Worm (Caenorhabditis elegans) whole organism, L4 larva: ENCODE data around the gene nono-1.
A peak's percentile ranks its signal among the peaks of the same experiment; 100 is the strongest.

Source experiments
- F49E8.2 ChIP-seq: sonication (generic microtip); optimal IDR thresholded peaks from 2 replicates; lab custom pipeline; 2016; ENCODE audit warnings: missing compliant biosample characterization, mild to moderate bottlenecking, missing genetic modification characterization, borderline replicate concordance
- R02D3.7 ChIP-seq: fragments of 150-350 bp; sonication (generic microtip); optimal IDR thresholded peaks from 3 replicates; lab custom pipeline; 2014; ENCODE audit warnings: missing biosample characterization, missing genetic modification characterization
- Y48G9A.11 ChIP-seq: fragments of 200-800 bp; sonication (Bioruptor generic); IDR thresholded peaks from 2 replicates; pipeline ENCODE4 v1.3.6; 2022; ENCODE audit warnings: missing genetic modification reagents, missing genetic modification characterization, missing compliant biosample characterization
- aha-1 ChIP-seq: fragments of 150-350 bp; peaks from one replicate; lab custom pipeline; 2014; ENCODE audit warnings: missing biosample characterization, missing genetic modification characterization
- ceh-20 ChIP-seq: fragments of 200-800 bp; sonication (Bioruptor generic); IDR thresholded peaks from 2 replicates; pipeline ENCODE4 v1.3.6; 2022; ENCODE audit warnings: missing genetic modification reagents, missing genetic modification characterization, missing compliant biosample characterization
- ceh-44 ChIP-seq: fragments of 200-800 bp; sonication (Bioruptor generic); IDR thresholded peaks from 2 replicates; pipeline ENCODE4 v1.3.6; 2022; ENCODE audit warnings: missing genetic modification reagents, missing genetic modification characterization, missing compliant biosample characterization
- ceh-82 ChIP-seq: sonication (generic microtip); optimal IDR thresholded peaks from 2 replicates; lab custom pipeline; 2017; ENCODE audit warnings: missing biosample characterization, missing genetic modification characterization
- cey-2 ChIP-seq: sonication (generic microtip); optimal IDR thresholded peaks from 3 replicates; lab custom pipeline; 2017; ENCODE audit warnings: missing genetic modification characterization, mild to moderate bottlenecking, missing compliant biosample characterization, antibody characterized with exemption, borderline replicate concordance; ENCODE audit not compliant: insufficient read depth
- daf-12 ChIP-seq: fragments of 150-350 bp; optimal IDR thresholded peaks from 2 replicates; lab custom pipeline; 2014; ENCODE audit warnings: missing biosample characterization, missing genetic modification reagents, missing genetic modification characterization
- daf-16 ChIP-seq, 3 experiments: sonication (generic microtip); optimal IDR thresholded peaks; 2 replicates each; lab custom pipeline; 2016 to 2017; ENCODE audit warnings: missing genetic modification characterization in 3 of 3, missing genetic modification reagents in 3 of 3, mild to moderate bottlenecking in 2 of 3, missing compliant biosample characterization in 2 of 3, missing biosample characterization in 1 of 3, moderate library complexity in 1 of 3
- daf-8 ChIP-seq: fragments of 200-800 bp; sonication (Bioruptor generic); IDR thresholded peaks from 2 replicates; pipeline ENCODE4 v1.3.6; 2022; ENCODE audit warnings: missing genetic modification characterization, missing compliant biosample characterization
- gei-8 ChIP-seq: fragments of 200-800 bp; sonication (Bioruptor generic); optimal IDR thresholded peaks from 2 replicates; lab custom pipeline; 2018; ENCODE audit warnings: mild to moderate bottlenecking, missing genetic modification characterization, missing compliant biosample characterization
- hif-1 ChIP-seq, 2 experiments: sonication (generic microtip); optimal IDR thresholded peaks; 2 replicates each; lab custom pipeline; 2016 to 2017; ENCODE audit warnings: missing compliant biosample characterization in 2 of 2, missing genetic modification characterization in 2 of 2, missing genetic modification reagents in 2 of 2, missing genotype in 2 of 2, mild to moderate bottlenecking in 1 of 2
- hlh-30 ChIP-seq: sonication (generic microtip); optimal IDR thresholded peaks from 2 replicates; lab custom pipeline; 2017; ENCODE audit warnings: antibody characterized with exemption, mild to moderate bottlenecking, missing genetic modification characterization, missing compliant biosample characterization; ENCODE audit not compliant: insufficient read depth
- hmg-1.1 ChIP-seq: fragments of 200-800 bp; sonication (Bioruptor generic); IDR thresholded peaks from 2 replicates; pipeline ENCODE4 v1.3.6; 2022; ENCODE audit warnings: missing genetic modification reagents, missing genetic modification characterization, missing compliant biosample characterization
- lin-38 ChIP-seq: fragments of 200-800 bp; sonication (Bioruptor generic); IDR thresholded peaks from 2 replicates; pipeline ENCODE4 v1.3.6; 2022; ENCODE audit warnings: missing genetic modification reagents, missing genetic modification characterization, missing compliant biosample characterization
- lsy-2 ChIP-seq, 2 experiments: fragments of 150-350 bp in 1 of 2; sonication (generic microtip) in 1 of 2; optimal IDR thresholded peaks; 2 replicates each; lab custom pipeline; 2014 to 2017; ENCODE audit warnings: missing biosample characterization in 2 of 2, missing genetic modification characterization in 2 of 2
- mes-2 ChIP-seq: sonication (generic microtip); optimal IDR thresholded peaks from 2 replicates; lab custom pipeline; 2016; ENCODE audit warnings: missing genotype, mild to moderate bottlenecking, missing genetic modification characterization, missing compliant biosample characterization; ENCODE audit not compliant: poor library complexity, severe bottlenecking
- mxl-2 ChIP-seq: fragments of 200-800 bp; sonication (Bioruptor generic); conservative IDR thresholded peaks from 2 replicates; pipeline ENCODE4 v1.3.6; 2022; ENCODE audit warnings: missing genetic modification reagents, missing genetic modification characterization, missing compliant biosample characterization
- nhr-10 ChIP-seq: fragments of 150-350 bp; optimal IDR thresholded peaks from 2 replicates; lab custom pipeline; 2014; ENCODE audit warnings: missing biosample characterization, missing genetic modification characterization
- nhr-111 ChIP-seq: fragments of 200-800 bp; sonication (Bioruptor generic); optimal IDR thresholded peaks from 2 replicates; lab custom pipeline; 2018; ENCODE audit warnings: mild to moderate bottlenecking, missing genetic modification characterization, missing compliant biosample characterization
- nhr-25 ChIP-seq: sonication (generic microtip); optimal IDR thresholded peaks from 2 replicates; lab custom pipeline; 2017; ENCODE audit warnings: missing genetic modification characterization, mild to moderate bottlenecking, missing compliant biosample characterization, antibody characterized with exemption, moderate library complexity, borderline replicate concordance; ENCODE audit not compliant: insufficient read depth
- nhr-28 ChIP-seq: fragments of 150-350 bp; optimal IDR thresholded peaks from 2 replicates; lab custom pipeline; 2014; ENCODE audit warnings: missing biosample characterization, missing genetic modification characterization
- php-3 ChIP-seq: fragments of 200-800 bp; sonication (Bioruptor generic); IDR thresholded peaks from 2 replicates; pipeline ENCODE4 v1.3.6; 2022; ENCODE audit warnings: missing genetic modification reagents, missing genetic modification characterization, missing compliant biosample characterization
- skn-1 ChIP-seq: fragments of 150-350 bp; optimal IDR thresholded peaks from 2 replicates; lab custom pipeline; 2014; ENCODE audit warnings: missing biosample characterization, missing genetic modification characterization
- spr-1 ChIP-seq: sonication (generic microtip); optimal IDR thresholded peaks from 2 replicates; lab custom pipeline; 2016; ENCODE audit warnings: mild to moderate bottlenecking, missing genetic modification characterization, missing compliant biosample characterization
- tag-97 ChIP-seq: fragments of 200-800 bp; sonication (Bioruptor generic); IDR thresholded peaks from 2 replicates; pipeline ENCODE4 v1.3.6; 2022; ENCODE audit warnings: missing genetic modification characterization, missing compliant biosample characterization
- unc-62 ChIP-seq, 3 experiments: fragments of 150-350 bp in 1 of 3; sonication (generic microtip); optimal IDR thresholded peaks in 2 of 3; peaks in 1 of 3; 1 replicate in 1 of 3; 2 replicates in 2 of 3; lab custom pipeline; 2014 to 2017; ENCODE audit warnings: missing biosample characterization in 3 of 3, missing genetic modification characterization in 3 of 3, missing genetic modification reagents in 3 of 3, missing genotype in 1 of 3
- zag-1 ChIP-seq: fragments of 150-350 bp; optimal IDR thresholded peaks from 2 replicates; lab custom pipeline; 2014; ENCODE audit warnings: missing biosample characterization, missing genetic modification characterization
- zip-11 ChIP-seq: fragments of 200-800 bp; sonication (Bioruptor generic); IDR thresholded peaks from 2 replicates; pipeline ENCODE4 v1.3.6; 2022; ENCODE audit warnings: missing genetic modification characterization, missing compliant biosample characterization

The nono-1 gene

ce11 chrIII:5988461-5988860 lies 30.4 kb upstream of the nono-1 start:
- TF ChIP-seq F49E8.2 (tag; lab: Kevin White, UChicago) (peak; percentile 27), lin-38 (GFP tag; lab: Robert Waterston, UW) (peak; percentile 21; the same call in 1 of the 2 replicates), Y48G9A.11 (peak; percentile 54; the same call in 1 of the 2 replicates), spr-1 (tag; lab: Kevin White, UChicago) (no peak), tag-97 (GFP tag; lab: Robert Waterston, UW) (no peak), ceh-20 (GFP tag; lab: Robert Waterston, UW) (no peak), daf-12 (tag; lab: Kevin White, UChicago) (no peak), ceh-82 (tag; lab: Kevin White, UChicago) (no peak), zip-11 (no peak), unc-62 (GFP tag; optimal IDR thresholded peaks at IDR 0.05 in 1 of 2; lab: Kevin White, UChicago) (no peak), unc-62 (tag; optimal IDR thresholded peaks at IDR 0.05; lab: Kevin White, UChicago) (no peak), R02D3.7 (tag; lab: Kevin White, UChicago) (peak; percentile 12), php-3 (GFP tag; lab: Robert Waterston, UW) (no peak), mxl-2 (GFP tag; lab: Robert Waterston, UW) (no peak)
- TF ChIP-seq, all 104 proteins: peak for 4

- TF ChIP-seq nhr-111 (GFP tag; lab: Kevin White, UChicago) (no peak), daf-16 (GFP tag; optimal IDR thresholded peaks at IDR 0.05; lab: Kevin White, UChicago) (no peak), daf-16 (tag; optimal IDR thresholded peaks at IDR 0.05; lab: Kevin White, UChicago) (no peak), hmg-1.1 (GFP tag; lab: Robert Waterston, UW) (peak; percentile 40; the same call in 1 of the 2 replicates), lsy-2 (tag; optimal IDR thresholded peaks at IDR 0.05; lab: Kevin White, UChicago) (peak in 1 of 2 experiments; percentile 4), lin-38 (GFP tag; lab: Robert Waterston, UW) (no peak), aha-1 (tag; lab: Kevin White, UChicago) (peak; percentile 96), tag-97 (GFP tag; lab: Robert Waterston, UW) (no peak), nhr-28 (tag; lab: Kevin White, UChicago) (no peak), cey-2 (tag; lab: Kevin White, UChicago) (no peak), daf-8 (GFP tag; lab: Robert Waterston, UW) (no peak), mes-2 (tag; lab: Kevin White, UChicago) (peak; percentile 10), gei-8 (no peak)
Measured at ce11 chrIII:5988010-5988409, 30.0 kb upstream of the nono-1 start.

- TF ChIP-seq lsy-2 (tag; optimal IDR thresholded peaks at IDR 0.05; lab: Kevin White, UChicago) = no peak
- no peak for TF ChIP-seq skn-1 (tag; lab: Kevin White, UChicago)
- TF ChIP-seq nhr-10 (tag; lab: Kevin White, UChicago) = no peak
Measured at ce11 chrIII:5985340-5985739, 27.3 kb upstream of the nono-1 start, which contains the start of gene T04C9.3. Gene T04C9.3, plus strand, starts transcription at chrIII:5985640.

- TF ChIP-seq hlh-30 (tag; lab: Kevin White, UChicago) (peak; percentile 29), ceh-44 (GFP tag; lab: Robert Waterston, UW) (no peak), nhr-10 (tag; lab: Kevin White, UChicago) (no peak), zag-1 (tag; lab: Kevin White, UChicago) (no peak), ceh-82 (tag; lab: Kevin White, UChicago) (no peak), nhr-25 (tag; lab: Kevin White, UChicago) (peak; percentile 22), hif-1 (tag; optimal IDR thresholded peaks at IDR 0.05; lab: Kevin White, UChicago) (no peak), nhr-28 (tag; lab: Kevin White, UChicago) (peak; percentile 14), aha-1 (tag; lab: Kevin White, UChicago) (peak; percentile 66)
Measured at ce11 chrIII:5982753-5983390, 24.8 kb upstream of the nono-1 start.
